Worm (Caenorhabditis elegans) whole organism, L3 larva: ENCODE results near the gene Y53F4B.24.
"Not testable (repeated sequence)": the region's sequence is repeated elsewhere in the genome, so short reads cannot be mapped to it uniquely, and the experiment has no call there.

Experiments
- R02D3.7 ChIP-seq: fragments of 150-350 bp; optimal IDR thresholded peaks from 2 replicates; lab custom pipeline; 2014; ENCODE audit warnings: missing biosample characterization, missing genetic modification characterization
- ZK546.5 ChIP-seq: sonication (generic microtip); optimal IDR thresholded peaks from 2 replicates; lab custom pipeline; 2017; ENCODE audit warnings: missing biosample characterization, missing genetic modification characterization
- aly-2 ChIP-seq: fragments of 150-350 bp; optimal IDR thresholded peaks from 2 replicates; lab custom pipeline; 2014; ENCODE audit warnings: missing biosample characterization, missing genetic modification characterization
- ama-1 ChIP-seq: fragments of 150-350 bp; optimal IDR thresholded peaks from 2 replicates; lab custom pipeline; 2018
- ceh-16 ChIP-seq: sonication (generic microtip); optimal IDR thresholded peaks from 2 replicates; lab custom pipeline; 2017; ENCODE audit warnings: missing biosample characterization, missing genetic modification characterization
- ceh-9 ChIP-seq: sonication (generic microtip); optimal IDR thresholded peaks from 2 replicates; lab custom pipeline; 2018; ENCODE audit warnings: missing biosample characterization, missing genetic modification characterization
- egl-27 ChIP-seq: sonication (generic microtip); optimal IDR thresholded peaks from 4 replicates; lab custom pipeline; 2017; ENCODE audit warnings: missing biosample characterization, missing genetic modification reagents, missing genetic modification characterization
- elt-1 ChIP-seq: fragments of 150-350 bp; optimal IDR thresholded peaks from 2 replicates; lab custom pipeline; 2014; ENCODE audit warnings: missing biosample characterization, missing genetic modification characterization
- elt-2 ChIP-seq: sonication (generic microtip); optimal IDR thresholded peaks from 2 replicates; lab custom pipeline; 2016; ENCODE audit warnings: missing genetic modification reagents, mild to moderate bottlenecking, missing genetic modification characterization, missing compliant biosample characterization
- elt-3 ChIP-seq, 3 experiments: fragments of 150-350 bp in 1 of 3; sonication (generic microtip) in 2 of 3; optimal IDR thresholded peaks; 2 replicates in 2 of 3; 4 replicates in 1 of 3; lab custom pipeline; 2014 to 2017; ENCODE audit warnings: missing biosample characterization in 3 of 3, missing genetic modification characterization in 3 of 3
- fkh-10 ChIP-seq: sonication (generic microtip); optimal IDR thresholded peaks from 2 replicates; lab custom pipeline; 2017; ENCODE audit warnings: missing biosample characterization, missing genetic modification reagents, missing genetic modification characterization
- fkh-2 ChIP-seq: fragments of 150-350 bp; optimal IDR thresholded peaks from 2 replicates; lab custom pipeline; 2014; ENCODE audit warnings: missing biosample characterization, missing genetic modification reagents, missing genetic modification characterization
- hmg-11 ChIP-seq: sonication (generic microtip); optimal IDR thresholded peaks from 2 replicates; lab custom pipeline; 2016; ENCODE audit warnings: missing genetic modification characterization, missing compliant biosample characterization
- jun-1 ChIP-seq: fragments of 150-350 bp; optimal IDR thresholded peaks from 2 replicates; lab custom pipeline; 2014; ENCODE audit warnings: missing biosample characterization, missing genetic modification reagents, missing genetic modification characterization
- lin-15B ChIP-seq: fragments of 150-350 bp; optimal IDR thresholded peaks from 2 replicates; lab custom pipeline; 2014; ENCODE audit warnings: missing biosample characterization, missing genetic modification characterization
- lin-39 ChIP-seq: fragments of 150-350 bp; optimal IDR thresholded peaks from 2 replicates; lab custom pipeline; 2018; ENCODE audit warnings: missing biosample characterization, missing genetic modification reagents, missing genetic modification characterization
- mdl-1 ChIP-seq: fragments of 150-350 bp; optimal IDR thresholded peaks from 2 replicates; lab custom pipeline; 2014; ENCODE audit warnings: missing biosample characterization, missing genetic modification characterization
- mml-1 ChIP-seq: fragments of 150-350 bp; sonication (generic microtip); optimal IDR thresholded peaks from 3 replicates; lab custom pipeline; 2014; ENCODE audit warnings: missing biosample characterization, missing genetic modification characterization
- nfya-1 ChIP-seq: sonication (generic microtip); optimal IDR thresholded peaks from 2 replicates; lab custom pipeline; 2017; ENCODE audit warnings: missing genetic modification characterization, mild to moderate bottlenecking, missing compliant biosample characterization, antibody characterized with exemption, moderate library complexity; ENCODE audit not compliant: insufficient read depth
- nhr-11 ChIP-seq: fragments of 150-350 bp; optimal IDR thresholded peaks from 2 replicates; lab custom pipeline; 2014; ENCODE audit warnings: missing biosample characterization, missing genetic modification characterization
- nhr-12 ChIP-seq: fragments of 150-350 bp; optimal IDR thresholded peaks from 2 replicates; lab custom pipeline; 2014; ENCODE audit warnings: missing biosample characterization, missing genetic modification characterization
- nhr-23 ChIP-seq: fragments of 150-350 bp; optimal IDR thresholded peaks from 2 replicates; lab custom pipeline; 2014; ENCODE audit warnings: missing biosample characterization, missing genetic modification reagents, missing genetic modification characterization
- nhr-25 ChIP-seq: sonication (generic microtip); optimal IDR thresholded peaks from 2 replicates; lab custom pipeline; 2017; ENCODE audit warnings: missing biosample characterization, missing genetic modification characterization
- nhr-28 ChIP-seq: fragments of 150-350 bp; optimal IDR thresholded peaks from 2 replicates; lab custom pipeline; 2014; ENCODE audit warnings: missing biosample characterization, missing genetic modification characterization
- nhr-43 ChIP-seq: sonication (generic microtip); optimal IDR thresholded peaks from 2 replicates; lab custom pipeline; 2016; ENCODE audit warnings: mild to moderate bottlenecking, missing genetic modification characterization, missing compliant biosample characterization; ENCODE audit not compliant: poor library complexity, severe bottlenecking
- nhr-76 ChIP-seq: fragments of 150-350 bp; sonication (generic microtip); optimal IDR thresholded peaks from 5 replicates; lab custom pipeline; 2014; ENCODE audit warnings: missing biosample characterization, missing genetic modification characterization
- nhr-77 ChIP-seq: fragments of 150-350 bp; optimal IDR thresholded peaks from 2 replicates; lab custom pipeline; 2014; ENCODE audit warnings: missing biosample characterization, missing genetic modification characterization
- pha-4 ChIP-seq: fragments of 150-350 bp; optimal IDR thresholded peaks from 2 replicates; lab custom pipeline; 2014; ENCODE audit warnings: missing biosample characterization, missing genetic modification reagents, missing genetic modification characterization
- pqm-1 ChIP-seq: fragments of 150-350 bp; optimal IDR thresholded peaks from 2 replicates; lab custom pipeline; 2017; ENCODE audit warnings: missing biosample characterization, missing genetic modification characterization, inconsistent platforms
- sea-2 ChIP-seq: fragments of 150-350 bp; sonication (generic microtip); optimal IDR thresholded peaks from 4 replicates; lab custom pipeline; 2014; ENCODE audit warnings: missing biosample characterization, missing genetic modification reagents, missing genetic modification characterization
- skn-1 ChIP-seq: fragments of 150-350 bp; optimal IDR thresholded peaks from 2 replicates; lab custom pipeline; 2014; ENCODE audit warnings: missing biosample characterization, missing genetic modification characterization
- snpc-4 ChIP-seq: fragments of 150-350 bp; optimal IDR thresholded peaks from 2 replicates; lab custom pipeline; 2014; ENCODE audit warnings: missing biosample characterization, missing genetic modification characterization
- tbx-2 ChIP-seq: sonication (generic microtip); optimal IDR thresholded peaks from 2 replicates; lab custom pipeline; 2016; ENCODE audit warnings: mild to moderate bottlenecking, missing genetic modification characterization, missing compliant biosample characterization
- unc-39 ChIP-seq: sonication (generic microtip); optimal IDR thresholded peaks from 4 replicates; lab custom pipeline; 2017; ENCODE audit warnings: missing biosample characterization, missing genetic modification characterization
- unc-62 ChIP-seq: fragments of 150-350 bp; sonication (generic microtip); optimal IDR thresholded peaks from 4 replicates; lab custom pipeline; 2014; ENCODE audit warnings: missing biosample characterization, missing genetic modification reagents, missing genetic modification characterization
- zag-1 ChIP-seq: fragments of 150-350 bp; optimal IDR thresholded peaks from 2 replicates; lab custom pipeline; 2014; ENCODE audit warnings: missing biosample characterization, missing genetic modification characterization
- ztf-11 ChIP-seq: fragments of 150-350 bp; optimal IDR thresholded peaks from 2 replicates; lab custom pipeline; 2014; ENCODE audit warnings: missing biosample characterization, missing genetic modification characterization
- ztf-4 ChIP-seq: fragments of 150-350 bp; optimal IDR thresholded peaks from 2 replicates; lab custom pipeline; 2014; ENCODE audit warnings: missing biosample characterization, missing genetic modification characterization

Gene Y53F4B.24

DNA sequence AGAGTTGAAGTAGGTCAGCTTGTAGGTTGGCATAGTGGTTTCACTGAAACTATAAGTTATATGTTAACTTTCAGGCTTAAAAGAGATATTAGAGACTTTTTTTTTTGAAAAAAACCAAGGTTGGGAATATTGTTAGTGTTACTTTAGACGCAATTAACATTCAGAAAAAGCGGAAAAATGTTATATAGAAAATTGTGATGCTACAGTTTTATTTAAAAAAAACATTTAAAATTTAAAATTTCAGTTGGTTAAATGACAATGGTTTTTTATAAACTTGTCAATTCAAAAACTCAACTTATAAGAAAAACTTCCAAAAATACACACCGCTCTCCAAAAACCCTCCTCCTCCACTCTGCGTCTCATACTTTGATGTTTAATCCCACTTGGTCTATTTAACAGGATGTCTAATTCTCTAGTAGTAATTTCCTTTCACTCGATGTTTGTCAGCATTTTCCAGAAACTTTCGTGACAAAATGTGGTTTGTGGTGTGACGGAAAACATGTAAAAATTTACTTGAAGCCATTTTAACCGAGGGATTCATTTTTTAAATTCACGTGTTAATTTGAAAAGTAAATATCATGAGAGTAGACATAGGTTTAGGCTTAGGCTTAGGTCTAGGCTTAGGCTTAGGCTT, 40.8 kb upstream of the Y53F4B.24 start, which contains the start of gene gst-31:
Gene gst-31 (minus strand): TSS at position 51 of the 634 bp plus-strand sequence.
- TF ChIP-seq nhr-12 (tag; lab: Kevin White, UChicago) (no peak), ztf-11 (tag; lab: Kevin White, UChicago) (no peak), ZK546.5 (no peak), lin-39 (tag; lab: Kevin White, UChicago) (no peak), hmg-11 (tag; lab: Kevin White, UChicago) (no peak)

DNA sequence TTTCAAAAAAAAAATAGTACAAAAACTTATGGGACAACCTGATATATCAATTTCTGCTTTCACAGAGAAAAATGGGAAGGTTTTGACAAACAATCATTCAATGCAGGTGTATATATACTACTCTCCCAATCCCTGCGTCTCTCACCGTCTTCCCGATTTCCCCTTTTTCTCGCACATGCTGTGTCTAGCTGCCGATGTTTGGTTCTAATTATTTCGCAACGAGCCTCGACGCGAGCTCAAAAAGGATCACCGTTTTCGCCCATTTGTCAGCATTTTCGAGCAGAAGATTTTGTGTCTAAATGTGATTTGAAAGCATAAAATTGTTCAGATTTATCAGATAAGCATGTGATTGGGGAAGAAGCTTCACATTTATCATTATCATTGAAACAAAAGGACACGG, 38.9 kb upstream of the Y53F4B.24 start:
- TF ChIP-seq pha-4 (peak; percentile 54), lin-15B (no peak), skn-1 (peak; percentile 76), ZK546.5 (no peak), ceh-16 (tag; lab: Kevin White, UChicago) (no peak), lin-39 (tag; lab: Kevin White, UChicago) (peak; percentile 46), nhr-28 (tag; lab: Kevin White, UChicago) (no peak), nfya-1 (tag; lab: Kevin White, UChicago) (peak; percentile 37), elt-1 (tag; lab: Kevin White, UChicago) (no peak)

DNA sequence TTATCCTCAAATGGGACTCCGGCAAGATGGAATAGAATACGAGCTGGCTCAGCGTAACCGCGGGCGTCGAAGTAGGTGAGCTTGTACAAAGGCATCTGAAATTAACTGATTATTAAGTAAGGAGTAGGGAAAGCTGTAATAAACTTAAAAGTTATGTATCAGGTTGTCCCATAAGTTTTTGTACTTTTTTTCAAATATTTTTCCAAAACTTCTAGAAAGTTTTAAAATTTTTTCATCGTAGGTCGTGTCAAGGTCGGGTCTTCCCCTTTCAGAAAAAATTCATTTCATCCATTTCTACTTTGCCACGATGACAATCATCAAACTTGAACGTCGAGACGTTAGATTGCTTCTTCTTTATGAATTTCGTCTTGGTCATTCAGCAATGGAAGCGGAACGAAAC, 37.6 kb upstream of the Y53F4B.24 start, which contains the start of gene gst-39:
Gene gst-39 (minus strand): TSS at position 101 of the 400 bp plus-strand sequence.
- not testable (repeated sequence) for TF ChIP-seq mml-1 (tag; lab: Kevin White, UChicago); snpc-4 (tag; lab: Kevin White, UChicago); nhr-23

DNA sequence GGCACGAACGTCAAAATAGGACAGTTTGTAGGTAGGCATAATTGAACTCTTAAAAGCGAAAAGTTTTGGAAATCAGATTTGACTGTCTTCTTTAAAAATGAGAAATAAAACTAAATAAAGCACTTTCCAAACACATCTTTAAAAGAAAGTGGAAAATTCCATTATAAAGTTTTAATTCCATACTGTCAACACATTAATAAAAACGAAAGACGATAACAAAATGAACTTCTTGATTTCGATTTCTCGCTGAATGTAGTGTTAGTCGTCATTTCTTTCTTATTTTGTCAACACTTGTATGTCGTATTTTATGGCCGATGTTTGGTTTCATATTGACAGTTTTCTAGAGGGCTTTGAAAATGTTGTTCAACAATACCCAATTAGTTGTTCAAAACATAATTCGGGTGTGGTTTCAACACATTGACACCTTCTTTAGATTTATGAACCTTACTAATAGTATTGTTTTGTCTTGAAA, 35.6 kb upstream of the Y53F4B.24 start, which contains the start of gene gst-29:
Gene gst-29 (minus strand): TSS at position 51 of the 472 bp plus-strand sequence.
- TF ChIP-seq pqm-1 (tag; lab: Kevin White, UChicago) (peak; percentile 33), pha-4 (peak; percentile 43), nhr-43 (tag; lab: Kevin White, UChicago) (no peak), lin-15B (no peak), lin-39 (tag; lab: Kevin White, UChicago) (no peak), aly-2 (no peak), elt-2 (peak; percentile 6)

DNA sequence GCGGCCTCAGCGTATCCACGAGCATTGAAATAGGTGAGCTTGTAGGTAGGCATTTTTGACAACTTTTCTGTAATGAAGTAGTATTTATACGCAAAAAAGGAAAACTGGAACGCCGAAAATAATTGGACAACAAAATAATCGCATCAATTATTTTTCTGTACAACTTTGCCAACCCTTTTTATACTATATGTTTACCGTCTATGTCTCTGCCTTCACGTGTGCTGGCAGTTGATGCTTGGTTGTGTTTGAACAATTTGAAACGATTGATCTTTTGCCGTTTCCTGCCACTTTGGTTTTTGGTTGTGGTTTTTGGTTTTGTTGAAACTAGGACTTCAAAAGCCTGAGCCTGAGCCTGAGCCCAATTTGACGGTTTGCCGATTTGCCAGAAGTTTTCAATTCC, 33.1 kb upstream of the Y53F4B.24 start, which contains the start of gene gst-28:
Gene gst-28 (minus strand): TSS at position 238 of the 400 bp plus-strand sequence.
- peak; percentile 40 for TF ChIP-seq pha-4
- TF ChIP-seq elt-3 (tag; optimal IDR thresholded peaks at IDR 0.05; lab: Kevin White, UChicago), result no peak
- no peak for TF ChIP-seq snpc-4 (tag; lab: Kevin White, UChicago)
- peak; percentile 15 for TF ChIP-seq elt-2
- no peak for TF ChIP-seq ztf-4 (tag; lab: Kevin White, UChicago)
- TF ChIP-seq unc-62 (GFP tag; lab: Kevin White, UChicago), result no peak
- TF ChIP-seq pqm-1 (tag; lab: Kevin White, UChicago), result peak; percentile 41

DNA sequence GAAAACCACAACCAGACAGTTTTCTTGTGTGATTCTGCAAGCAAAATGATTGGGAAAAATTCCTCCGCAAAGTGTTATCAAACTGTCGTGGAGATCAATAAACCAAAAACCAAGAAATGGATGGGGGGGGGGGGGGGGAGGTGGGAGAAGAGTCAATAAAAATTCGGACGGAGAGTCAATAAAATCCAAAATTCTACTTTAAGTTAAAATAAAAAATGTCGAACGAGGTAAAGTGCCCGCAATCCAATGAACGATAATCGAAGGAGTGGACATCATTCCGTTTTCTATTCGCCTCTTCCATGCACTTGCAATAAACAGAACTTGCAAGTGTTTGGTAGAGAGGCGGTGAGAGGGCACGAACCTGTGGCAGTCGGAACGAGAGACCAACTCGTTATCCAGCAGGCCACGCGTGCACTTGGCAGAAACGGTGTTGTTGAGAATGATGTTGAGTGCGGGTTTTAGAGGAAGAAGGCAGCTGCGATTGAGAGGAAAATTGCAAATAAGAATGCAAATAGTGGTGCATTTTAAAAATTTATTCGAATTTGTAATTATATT, 31.5 kb upstream of the Y53F4B.24 start, which contains the start of gene gst-27:
Gene gst-27 (minus strand): TSS at position 51 of the 555 bp plus-strand sequence.
- TF ChIP-seq nhr-77 (peak; percentile 49), fkh-2 (tag; lab: Kevin White, UChicago) (no peak), fkh-10 (GFP tag; lab: Kevin White, UChicago) (no peak), ceh-16 (tag; lab: Kevin White, UChicago) (no peak), nhr-76 (no peak), R02D3.7 (tag; lab: Kevin White, UChicago) (peak; percentile 42), nhr-25 (peak; percentile 70), nhr-11 (tag; lab: Kevin White, UChicago) (no peak), sea-2 (GFP tag; lab: Kevin White, UChicago) (no peak), mml-1 (tag; lab: Kevin White, UChicago) (no peak), jun-1 (tag; lab: Kevin White, UChicago) (peak; percentile 61), ZK546.5 (no peak), egl-27 (tag; lab: Kevin White, UChicago) (peak; percentile 75), ztf-4 (tag; lab: Kevin White, UChicago) (peak; percentile 23), nhr-28 (tag; lab: Kevin White, UChicago) (no peak), ceh-9 (tag; lab: Kevin White, UChicago) (no peak), mdl-1 (tag; lab: Kevin White, UChicago) (no peak), nfya-1 (tag; lab: Kevin White, UChicago) (peak; percentile 84), elt-1 (tag; lab: Kevin White, UChicago) (no peak), unc-62 (GFP tag; lab: Kevin White, UChicago) (no peak), nhr-23 (peak; percentile 62), elt-3 (tag; optimal IDR thresholded peaks at IDR 0.05; lab: Kevin White, UChicago) (peak in 1 of 3 experiments; percentile 33), zag-1 (tag; lab: Kevin White, UChicago) (no peak), unc-39 (tag; lab: Kevin White, UChicago) (no peak), tbx-2 (tag; lab: Kevin White, UChicago) (peak; percentile 80), hmg-11 (tag; lab: Kevin White, UChicago) (peak; percentile 94), aly-2 (no peak), ama-1 (lab: Kevin White, UChicago) (peak; percentile 36), lin-15B (peak; percentile 61), nhr-43 (tag; lab: Kevin White, UChicago) (peak; percentile 82)
